Fruit fly (Drosophila melanogaster) whole organism, embryonic: ENCODE results near the gene CG15916.

Experiments
- Abd-B ChIP-seq: fragments of 200-800 bp; sonication (Bioruptor generic); optimal IDR thresholded peaks from 2 replicates; lab custom pipeline; 2018; ENCODE audit warnings: missing biosample characterization, mild to moderate bottlenecking, missing genetic modification characterization, moderate library complexity
- Aef1 ChIP-seq: fragments of 200-800 bp; sonication (Bioruptor generic); IDR thresholded peaks from 3 replicates; pipeline ENCODE4 v1.3.6; 2022; ENCODE audit warnings: missing biosample characterization, missing genetic modification characterization
- Bgb ChIP-seq: fragments of 200-800 bp; sonication (Bioruptor generic); IDR thresholded peaks from 2 replicates; pipeline ENCODE4 v1.3.6; 2022; ENCODE audit warnings: missing biosample characterization, missing genetic modification characterization; ENCODE audit not compliant: partially characterized antibody
- C15 ChIP-seq: fragments of 200-800 bp; sonication (Bioruptor generic); IDR thresholded peaks from 3 replicates; pipeline ENCODE4 v1.3.6; 2022; ENCODE audit warnings: missing biosample characterization, missing genetic modification characterization
- CG10209 ChIP-seq: fragments of 200-800 bp; sonication (Bioruptor generic); optimal IDR thresholded peaks from 3 replicates; lab custom pipeline; 2017; ENCODE audit warnings: missing biosample characterization, mild to moderate bottlenecking, missing genetic modification characterization, missing genetic modification reagents
- CG1024 ChIP-seq: fragments of 200-800 bp; sonication (Bioruptor generic); IDR thresholded peaks from 2 replicates; pipeline ENCODE4 v1.3.6; 2022; ENCODE audit warnings: missing biosample characterization, missing genetic modification characterization
- CG11560 ChIP-seq: fragments of 200-800 bp; sonication (Bioruptor generic); IDR thresholded peaks from 3 replicates; pipeline ENCODE4 v1.3.6; 2022; ENCODE audit warnings: missing biosample characterization, missing genetic modification characterization
- CG13123 ChIP-seq: fragments of 200-800 bp; sonication (Bioruptor generic); optimal IDR thresholded peaks from 2 replicates; lab custom pipeline; 2016; ENCODE audit warnings: missing biosample characterization, missing genetic modification characterization
- CG13287 ChIP-seq: fragments of 200-800 bp; sonication (Bioruptor generic); IDR thresholded peaks from 2 replicates; pipeline ENCODE4 v1.3.6; 2022; ENCODE audit warnings: missing biosample characterization, missing genetic modification characterization; ENCODE audit not compliant: partially characterized antibody
- CG14441 ChIP-seq: fragments of 200-800 bp; sonication (Bioruptor generic); IDR thresholded peaks from 2 replicates; pipeline ENCODE4 v1.3.6; 2022; ENCODE audit warnings: missing biosample characterization, missing genetic modification characterization
- CG15696 ChIP-seq: fragments of 200-800 bp; sonication (Bioruptor generic); optimal IDR thresholded peaks from 2 replicates; lab custom pipeline; 2019; ENCODE audit warnings: missing biosample characterization, mild to moderate bottlenecking, missing genetic modification characterization, moderate library complexity
- CG16813 ChIP-seq: fragments of 200-800 bp; sonication (Bioruptor generic); IDR thresholded peaks from 3 replicates; pipeline ENCODE4 v1.3.6; 2022; ENCODE audit warnings: missing biosample characterization, missing genetic modification characterization; ENCODE audit not compliant: partially characterized antibody
- CG2116 ChIP-seq: fragments of 200-800 bp; sonication (Bioruptor generic); optimal IDR thresholded peaks from 3 replicates; lab custom pipeline; 2018; ENCODE audit warnings: missing biosample characterization, mild to moderate bottlenecking, missing genetic modification characterization
- CG2712 ChIP-seq: fragments of 200-800 bp; optimal IDR thresholded peaks from 3 replicates; lab custom pipeline; 2019; ENCODE audit warnings: missing biosample characterization, mild to moderate bottlenecking, missing genetic modification characterization, moderate library complexity
- CG3163 ChIP-seq: fragments of 200-800 bp; sonication (Bioruptor generic); optimal IDR thresholded peaks from 3 replicates; lab custom pipeline; 2016; ENCODE audit warnings: missing biosample characterization, missing genetic modification characterization
- CG32532 ChIP-seq: fragments of 200-800 bp; sonication (Bioruptor generic); IDR thresholded peaks from 2 replicates; pipeline ENCODE4 v1.3.6; 2022; ENCODE audit warnings: missing biosample characterization, missing genetic modification characterization
- CG34422 ChIP-seq: fragments of 200-800 bp; sonication (Bioruptor generic); IDR thresholded peaks from 3 replicates; pipeline ENCODE4 v1.3.6; 2022; ENCODE audit warnings: missing biosample characterization, missing genetic modification characterization
- CG3838 ChIP-seq: fragments of 200-800 bp; sonication (Bioruptor generic); optimal IDR thresholded peaks from 3 replicates; lab custom pipeline; 2016; ENCODE audit warnings: missing biosample characterization, missing genetic modification characterization
- CG5180 ChIP-seq: fragments of 200-800 bp; sonication (Bioruptor generic); optimal IDR thresholded peaks from 3 replicates; lab custom pipeline; 2017; ENCODE audit warnings: missing biosample characterization, missing genetic modification characterization, mild to moderate bottlenecking, moderate library complexity, missing genetic modification reagents
- CG6175 ChIP-seq: fragments of 200-800 bp; sonication (Bioruptor generic); IDR thresholded peaks from 3 replicates; pipeline ENCODE4 v1.3.6; 2022; ENCODE audit warnings: missing biosample characterization, missing genetic modification characterization
- CG8290 ChIP-seq, 3 experiments: fragments of 200-800 bp; sonication (Bioruptor generic); optimal IDR thresholded peaks; 2 replicates each; lab custom pipeline; 2016 to 2019; ENCODE audit warnings: missing biosample characterization in 3 of 3, missing genetic modification characterization in 3 of 3, mild to moderate bottlenecking in 2 of 3, moderate library complexity in 1 of 3
- CG8765 ChIP-seq: fragments of 200-800 bp; sonication (Bioruptor generic); IDR thresholded peaks from 2 replicates; pipeline ENCODE4 v1.3.6; 2022; ENCODE audit warnings: missing biosample characterization, missing genetic modification characterization
- Chrac-16 ChIP-seq: fragments of 200-800 bp; sonication (Bioruptor generic); optimal IDR thresholded peaks from 3 replicates; lab custom pipeline; 2016; ENCODE audit warnings: missing biosample characterization, missing genetic modification characterization
- Kr ChIP-seq: fragments of 200-800 bp; sonication (Bioruptor generic); optimal IDR thresholded peaks from 2 replicates; lab custom pipeline; 2017; ENCODE audit warnings: missing biosample characterization, mild to moderate bottlenecking, missing genetic modification characterization
- MBD-R2 ChIP-seq: fragments of 200-800 bp; sonication (Bioruptor generic); IDR thresholded peaks from 2 replicates; pipeline ENCODE4 v1.3.6; 2022; ENCODE audit warnings: missing biosample characterization, missing genetic modification characterization
- NFAT ChIP-seq: fragments of 200-800 bp; sonication (Bioruptor generic); IDR thresholded peaks from 2 replicates; pipeline ENCODE4 v1.3.6; 2022; ENCODE audit warnings: missing biosample characterization, missing genetic modification characterization
- Nf-YA ChIP-seq: fragments of 200-800 bp; sonication (Bioruptor generic); IDR thresholded peaks from 2 replicates; pipeline ENCODE4 v1.3.6; 2022; ENCODE audit warnings: missing biosample characterization, missing genetic modification characterization
- Ptx1 ChIP-seq: fragments of 200-800 bp; sonication (Bioruptor generic); IDR thresholded peaks from 2 replicates; pipeline ENCODE4 v1.3.6; 2022; ENCODE audit warnings: missing biosample characterization, missing genetic modification characterization
- al ChIP-seq: fragments of 200-800 bp; sonication (Bioruptor generic); IDR thresholded peaks from 2 replicates; pipeline ENCODE4 v1.3.6; 2022; ENCODE audit warnings: missing biosample characterization, missing genetic modification characterization
- bab2 ChIP-seq: fragments of 200-800 bp; sonication (Bioruptor generic); optimal IDR thresholded peaks from 2 replicates; lab custom pipeline; 2016; ENCODE audit warnings: missing biosample characterization, missing genetic modification characterization
- bigmax ChIP-seq: fragments of 200-800 bp; sonication (Bioruptor generic); optimal IDR thresholded peaks from 2 replicates; lab custom pipeline; 2018; ENCODE audit warnings: missing biosample characterization, mild to moderate bottlenecking, missing genetic modification characterization
- btn ChIP-seq: fragments of 200-800 bp; sonication (Bioruptor generic); optimal IDR thresholded peaks from 2 replicates; lab custom pipeline; 2016; ENCODE audit warnings: missing biosample characterization, missing genetic modification characterization
- cad ChIP-seq: fragments of >200 bp; optimal IDR thresholded peaks from 2 replicates; lab custom pipeline; 2017; ENCODE audit warnings: missing biosample characterization, missing genetic modification characterization
- chinmo ChIP-seq: fragments of 200-800 bp; sonication (Bioruptor generic); IDR thresholded peaks from 4 replicates; pipeline ENCODE4 v1.3.6; 2022; ENCODE audit warnings: missing biosample characterization, missing genetic modification characterization; ENCODE audit not compliant: partially characterized antibody
- chn ChIP-seq: fragments of 200-800 bp; sonication (Bioruptor generic); optimal IDR thresholded peaks from 2 replicates; lab custom pipeline; 2016; ENCODE audit warnings: missing biosample characterization, missing genetic modification characterization
- dimm ChIP-seq: fragments of 200-800 bp; sonication (Bioruptor generic); IDR thresholded peaks from 2 replicates; pipeline ENCODE4 v1.3.6; 2022; ENCODE audit warnings: missing biosample characterization, missing genetic modification characterization
- ind ChIP-seq: fragments of 200-800 bp; sonication (Bioruptor generic); optimal IDR thresholded peaks from 3 replicates; lab custom pipeline; 2016; ENCODE audit warnings: missing biosample characterization, missing genetic modification characterization
- jumu ChIP-seq: fragments of 200-800 bp; sonication (Bioruptor generic); optimal IDR thresholded peaks from 3 replicates; lab custom pipeline; 2016; ENCODE audit warnings: missing biosample characterization, missing genetic modification characterization
- lilli ChIP-seq: fragments of 200-800 bp; sonication (Bioruptor generic); optimal IDR thresholded peaks from 3 replicates; lab custom pipeline; 2016; ENCODE audit warnings: missing biosample characterization, missing genetic modification characterization
- mam ChIP-seq: fragments of 200-800 bp; sonication (Bioruptor generic); optimal IDR thresholded peaks from 3 replicates; lab custom pipeline; 2016; ENCODE audit warnings: missing biosample characterization, missing genetic modification characterization
- mirr ChIP-seq: fragments of 200-800 bp; sonication (Bioruptor generic); optimal IDR thresholded peaks from 3 replicates; lab custom pipeline; 2018; ENCODE audit warnings: missing biosample characterization, mild to moderate bottlenecking, missing genetic modification characterization
- pb ChIP-seq: fragments of 200-800 bp; sonication (Bioruptor generic); optimal IDR thresholded peaks from 3 replicates; lab custom pipeline; 2016; ENCODE audit warnings: missing biosample characterization, missing genetic modification characterization
- pita ChIP-seq: fragments of 200-800 bp; sonication (Bioruptor generic); optimal IDR thresholded peaks from 2 replicates; lab custom pipeline; 2017; ENCODE audit warnings: missing biosample characterization, mild to moderate bottlenecking, missing genetic modification characterization
- rib ChIP-seq: fragments of 200-800 bp; sonication (Bioruptor generic); IDR thresholded peaks from 2 replicates; pipeline ENCODE4 v1.3.6; 2022; ENCODE audit warnings: missing biosample characterization, missing genetic modification characterization
- ro ChIP-seq: fragments of 200-800 bp; sonication (Bioruptor generic); IDR thresholded peaks from 2 replicates; pipeline ENCODE4 v1.3.6; 2022; ENCODE audit warnings: missing biosample characterization, missing genetic modification characterization
- sens ChIP-seq: fragments of 200-800 bp; sonication (Bioruptor generic); peaks from one replicate; lab custom pipeline; 2016; ENCODE audit warnings: missing biosample characterization, missing genetic modification characterization
- seq ChIP-seq: fragments of 200-800 bp; sonication (Bioruptor generic); IDR thresholded peaks from 2 replicates; pipeline ENCODE4 v1.3.6; 2022; ENCODE audit warnings: missing biosample characterization, missing genetic modification characterization
- shn ChIP-seq: fragments of 200-800 bp; sonication (Bioruptor generic); optimal IDR thresholded peaks from 3 replicates; lab custom pipeline; 2016; ENCODE audit warnings: missing biosample characterization, missing genetic modification characterization
- slbo ChIP-seq: fragments of 200-800 bp; sonication (Bioruptor generic); IDR thresholded peaks from 2 replicates; pipeline ENCODE4 v1.3.6; 2022; ENCODE audit warnings: missing biosample characterization, missing genetic modification characterization
- sr ChIP-seq: fragments of 200-800 bp; sonication (Bioruptor generic); IDR thresholded peaks from 3 replicates; pipeline ENCODE4 v1.3.6; 2022; ENCODE audit warnings: missing biosample characterization, missing genetic modification characterization
- stwl ChIP-seq: fragments of 200-800 bp; sonication (Bioruptor generic); optimal IDR thresholded peaks from 3 replicates; lab custom pipeline; 2018; ENCODE audit warnings: missing biosample characterization, mild to moderate bottlenecking, missing genetic modification characterization, moderate library complexity
- vvl ChIP-seq: fragments of 200-800 bp; sonication (Bioruptor generic); IDR thresholded peaks from 2 replicates; pipeline ENCODE4 v1.3.6; 2022; ENCODE audit warnings: missing biosample characterization, missing genetic modification characterization
- wdn ChIP-seq: fragments of 200-800 bp; sonication (Bioruptor generic); IDR thresholded peaks from 2 replicates; pipeline ENCODE4 v1.3.6; 2022; ENCODE audit warnings: missing biosample characterization, missing genetic modification characterization

CG15916 gene

dm6 chrX:15859869-15860268 is 30.5 kb upstream of the CG15916 start, which contains the start of gene Gbeta13F (continued):
- no peak for TF ChIP-seq C15
- TF ChIP-seq CG32532 (GFP tag; lab: Robert Waterston, UW), result peak; percentile 56
- no peak for TF ChIP-seq CG11560 (tag; lab: Robert Waterston, UW)
- no peak for TF ChIP-seq seq (GFP tag; lab: Robert Waterston, UW)
- TF ChIP-seq chinmo (GFP tag; lab: Robert Waterston, UW), result 0 out of 4 replicates have a peak, but pooled peaks have one; percentile 9
- peak; percentile 57 for TF ChIP-seq Ptx1 (GFP tag; lab: Robert Waterston, UW)
- peak; percentile 73 for TF ChIP-seq CG16813 (GFP tag; lab: Robert Waterston, UW)
- TF ChIP-seq al (GFP tag; lab: Robert Waterston, UW), result no peak
- no peak for TF ChIP-seq CG10209 (GFP tag; lab: Kevin White, UChicago)
- no peak for TF ChIP-seq Aef1
- TF ChIP-seq mam (GFP tag; lab: Kevin White, UChicago), result no peak
- TF ChIP-seq chn (GFP tag; lab: Kevin White, UChicago), result no peak
- no peak for TF ChIP-seq bigmax (GFP tag; lab: Kevin White, UChicago)
- TF ChIP-seq Abd-B (GFP tag; lab: Kevin White, UChicago), result no peak
- no peak for TF ChIP-seq CG5180 (GFP tag; lab: Kevin White, UChicago)
- no peak for TF ChIP-seq CG3838 (GFP tag; lab: Kevin White, UChicago)
- no peak for TF ChIP-seq sr
- no peak for TF ChIP-seq CG1024 (GFP tag; lab: Robert Waterston, UW)
- peak; percentile 59 for TF ChIP-seq Bgb (GFP tag; lab: Robert Waterston, UW)
- TF ChIP-seq slbo, result peak; percentile 60
- TF ChIP-seq jumu (GFP tag; lab: Kevin White, UChicago), result no peak
- TF ChIP-seq Nf-YA, result no peak
- TF ChIP-seq bab2 (GFP tag; lab: Kevin White, UChicago), result no peak
- TF ChIP-seq stwl (tag; lab: Kevin White, UChicago), result peak; percentile 33
- no peak for TF ChIP-seq CG3163
- TF ChIP-seq cad, result no peak
- TF ChIP-seq lilli, result no peak
- peak; percentile 8; the same call in 1 of the 2 replicates for TF ChIP-seq MBD-R2 (GFP tag; lab: Robert Waterston, UW)
- no peak for TF ChIP-seq CG8765 (GFP tag; lab: Robert Waterston, UW)
- peak; percentile 19; the same call in 1 of the 2 replicates for TF ChIP-seq CG14441 (GFP tag; lab: Robert Waterston, UW)
- no peak for TF ChIP-seq ind (GFP tag; lab: Kevin White, UChicago)
- TF ChIP-seq CG34422, result peak; percentile 12; the same call in 1 of the 3 replicates
- no peak for TF ChIP-seq pita (GFP tag; lab: Kevin White, UChicago)
- TF ChIP-seq CG6175 (GFP tag; lab: Robert Waterston, UW), result no peak
- no peak for TF ChIP-seq wdn
- TF ChIP-seq CG13287 (GFP tag; lab: Robert Waterston, UW), result no peak
- no peak for TF ChIP-seq NFAT
- no peak for TF ChIP-seq dimm
- TF ChIP-seq vvl (GFP tag; lab: Robert Waterston, UW), result peak; percentile 24; the same call in 1 of the 2 replicates
- no peak for TF ChIP-seq CG15696
- TF ChIP-seq sens, result peak; percentile 17
- no peak for TF ChIP-seq CG8290 (GFP tag; optimal IDR thresholded peaks at IDR 0.05; lab: Kevin White, UChicago)
- peak in 1 of 2 experiments; percentile 66 for TF ChIP-seq CG8290 (tag; optimal IDR thresholded peaks at IDR 0.05; lab: Kevin White, UChicago)
- no peak for TF ChIP-seq pb (GFP tag; lab: Kevin White, UChicago)
- TF ChIP-seq CG2116 (GFP tag; lab: Kevin White, UChicago), result peak; percentile 96
- no peak for TF ChIP-seq mirr (GFP tag; lab: Kevin White, UChicago)
- no peak for TF ChIP-seq rib (GFP tag; lab: Robert Waterston, UW)
- no peak for TF ChIP-seq ro (GFP tag; lab: Robert Waterston, UW)
- no peak for TF ChIP-seq Kr (GFP tag; lab: Kevin White, UChicago)
- no peak for TF ChIP-seq btn (GFP tag; lab: Kevin White, UChicago)
- no peak for TF ChIP-seq Chrac-16 (GFP tag; lab: Kevin White, UChicago)
- TF ChIP-seq CG2712 (tag; lab: Kevin White, UChicago), result peak; percentile 0
- no peak for TF ChIP-seq shn (GFP tag; lab: Kevin White, UChicago)
- TF ChIP-seq CG13123 (GFP tag; lab: Kevin White, UChicago), result no peak
